Worm (Caenorhabditis elegans): ENCODE data around the gene spp-16.
A peak's percentile ranks its signal among the peaks of the same experiment; 100 is the strongest.

Gene spp-16

ce11 chrV:10889036-10889435 is 12.1 kb downstream of the spp-16 start, which contains the start of gene F32D8.11:
F32D8.11 (minus strand) TSS chrV:10889136.
- TF ChIP-seq jun-1 (tag; optimal IDR thresholded peaks at IDR 0.05) (no peak), sea-2 (GFP tag; optimal IDR thresholded peaks at IDR 0.05) (no peak), ztf-4 (tag; optimal IDR thresholded peaks at IDR 0.05) (no peak), R02D3.7 (tag; optimal IDR thresholded peaks at IDR 0.05) (no peak), skn-1 (tag; optimal IDR thresholded peaks at IDR 0.05) (no peak)

DNA sequence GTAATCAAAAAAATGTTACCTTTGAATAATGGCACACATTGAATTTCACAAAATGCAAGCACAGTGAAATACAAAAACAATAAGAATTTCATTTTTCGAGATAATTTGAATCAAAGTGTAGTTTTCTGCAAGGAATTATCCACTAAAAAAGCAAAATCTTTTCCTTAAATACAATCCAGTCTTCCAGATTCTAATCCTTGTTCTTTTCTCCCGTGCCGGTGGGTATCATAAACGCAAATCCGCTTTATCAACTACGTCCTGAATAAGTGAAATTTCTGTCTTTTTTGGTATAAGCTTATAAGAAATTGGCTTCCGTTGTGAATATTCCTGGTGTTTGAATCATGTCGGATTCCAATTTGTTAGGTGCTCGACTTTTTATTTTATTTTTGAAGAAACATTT is 12.9 kb downstream of the spp-16 start:
- TF ChIP-seq nhr-67 (tag; optimal IDR thresholded peaks at IDR 0.05), result no peak
- no peak for TF ChIP-seq elt-2 (tag; optimal IDR thresholded peaks at IDR 0.05)
- peak; percentile 23 for TF ChIP-seq nhr-43 (tag; optimal IDR thresholded peaks at IDR 0.05; ENCODE audit: poor library complexity, severe bottlenecking)

DNA sequence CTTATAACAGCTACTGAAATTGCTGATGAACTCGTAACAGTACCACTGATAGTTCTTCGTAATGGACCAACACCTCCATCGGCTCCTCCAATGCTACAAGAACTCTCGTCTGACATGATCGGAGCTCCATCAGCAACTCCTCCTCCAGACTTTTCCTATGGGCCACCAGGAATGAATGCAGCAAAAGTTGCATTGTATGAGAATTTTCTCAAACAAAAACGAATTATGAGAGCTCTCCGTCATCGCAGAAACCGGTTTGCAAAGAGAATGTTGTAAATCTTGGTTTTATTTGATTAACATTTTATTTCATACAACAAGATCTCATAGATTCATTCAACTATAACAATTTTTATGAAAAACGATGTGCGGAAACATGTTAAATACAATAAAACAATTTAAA is 13.5 kb downstream of the spp-16 start:
- peak; percentile 69 for TF ChIP-seq ama-1 (optimal IDR thresholded peaks at IDR 0.05)
- TF ChIP-seq nhr-43 (tag; optimal IDR thresholded peaks at IDR 0.05; ENCODE audit: poor library complexity, severe bottlenecking), result peak; percentile 52
- no peak for TF ChIP-seq unc-39 (tag; optimal IDR thresholded peaks at IDR 0.05)

- TF ChIP-seq lin-39 (tag; optimal IDR thresholded peaks at IDR 0.05) (no peak), elt-3 (tag; optimal IDR thresholded peaks at IDR 0.05) (peak in 1 of 3 experiments; percentile 19), nhr-43 (tag; optimal IDR thresholded peaks at IDR 0.05; ENCODE audit: poor library complexity, severe bottlenecking) (peak; percentile 35), nhr-77 (tag; optimal IDR thresholded peaks at IDR 0.05) (no peak), elt-1 (tag; optimal IDR thresholded peaks at IDR 0.05) (no peak), ztf-4 (tag; optimal IDR thresholded peaks at IDR 0.05) (no peak), nhr-23 (tag; optimal IDR thresholded peaks at IDR 0.05) (peak; percentile 3), nhr-25 (tag; optimal IDR thresholded peaks at IDR 0.05) (peak; percentile 55), nhr-67 (tag; optimal IDR thresholded peaks at IDR 0.05) (no peak), egl-5 (tag; optimal IDR thresholded peaks at IDR 0.05) (no peak)
Measured at ce11 chrV:10886405-10886887, 14.7 kb downstream of the spp-16 start, which contains the start of gene F32D8.3. F32D8.3 (plus strand) TSS chrV:10886837.

ce11 chrV:10883478-10883877 is 17.6 kb downstream of the spp-16 start, which contains the start of gene F32D8.2:
F32D8.2 (plus strand) TSS chrV:10883778.
- TF ChIP-seq ztf-11 (tag; optimal IDR thresholded peaks at IDR 0.05) (no peak), unc-62 (GFP tag; optimal IDR thresholded peaks at IDR 0.05) (no peak), fos-1 (tag; optimal IDR thresholded peaks at IDR 0.05) (no peak), nhr-12 (tag; optimal IDR thresholded peaks at IDR 0.05) (no peak), lin-15B (tag; optimal IDR thresholded peaks at IDR 0.05) (no peak), nhr-43 (tag; optimal IDR thresholded peaks at IDR 0.05; ENCODE audit: poor library complexity, severe bottlenecking) (no peak), nhr-77 (tag; optimal IDR thresholded peaks at IDR 0.05) (no peak), elt-2 (tag; optimal IDR thresholded peaks at IDR 0.05) (no peak), snpc-4 (tag; optimal IDR thresholded peaks at IDR 0.05) (no peak), egl-27 (tag; optimal IDR thresholded peaks at IDR 0.05) (no peak)

ce11 chrV:10880138-10880882 is 20.8 kb downstream of the spp-16 start, which contains the start of gene F32D8.1:
F32D8.1 (plus strand) TSS chrV:10880832.
- no peak for TF ChIP-seq nhr-25 (tag; optimal IDR thresholded peaks at IDR 0.05)
- no peak for TF ChIP-seq nhr-23 (tag; optimal IDR thresholded peaks at IDR 0.05)
- TF ChIP-seq ztf-4 (tag; optimal IDR thresholded peaks at IDR 0.05), result no peak
- TF ChIP-seq snpc-4 (tag; optimal IDR thresholded peaks at IDR 0.05), result no peak
- no peak for TF ChIP-seq mml-1 (tag; optimal IDR thresholded peaks at IDR 0.05)
- TF ChIP-seq nhr-11 (tag; optimal IDR thresholded peaks at IDR 0.05), result no peak
- no peak for TF ChIP-seq fkh-10 (GFP tag; optimal IDR thresholded peaks at IDR 0.05)
- TF ChIP-seq nhr-237 (tag; optimal IDR thresholded peaks at IDR 0.05), result no peak
- no peak for TF ChIP-seq pha-4 (tag; optimal IDR thresholded peaks at IDR 0.05)
- TF ChIP-seq lsy-12 (tag; optimal IDR thresholded peaks at IDR 0.05), result no peak
- TF ChIP-seq nhr-77 (tag; optimal IDR thresholded peaks at IDR 0.05), result no peak
- no peak for TF ChIP-seq nhr-28 (tag; optimal IDR thresholded peaks at IDR 0.05)
